Worm (Caenorhabditis elegans) whole organism, L1 larva: Measurements from ENCODE around the gene C27A2.12.

ENCODE experiments used
- fos-1 ChIP-seq: fragments of 150-350 bp; optimal IDR thresholded peaks from 2 replicates; lab custom pipeline; 2014; ENCODE audit warnings: missing biosample characterization, missing genetic modification characterization
- lin-13 ChIP-seq: fragments of 150-350 bp; optimal IDR thresholded peaks from 2 replicates; lab custom pipeline; 2014; ENCODE audit warnings: missing biosample characterization, missing genetic modification reagents, missing genetic modification characterization
- nhr-12 ChIP-seq: sonication (generic microtip); optimal IDR thresholded peaks from 2 replicates; lab custom pipeline; 2017; ENCODE audit warnings: missing biosample characterization, missing genetic modification characterization
- unc-62 ChIP-seq: fragments of 150-350 bp; optimal IDR thresholded peaks from 2 replicates; lab custom pipeline; 2014; ENCODE audit warnings: missing biosample characterization, missing genetic modification reagents, missing genetic modification characterization

DNA sequence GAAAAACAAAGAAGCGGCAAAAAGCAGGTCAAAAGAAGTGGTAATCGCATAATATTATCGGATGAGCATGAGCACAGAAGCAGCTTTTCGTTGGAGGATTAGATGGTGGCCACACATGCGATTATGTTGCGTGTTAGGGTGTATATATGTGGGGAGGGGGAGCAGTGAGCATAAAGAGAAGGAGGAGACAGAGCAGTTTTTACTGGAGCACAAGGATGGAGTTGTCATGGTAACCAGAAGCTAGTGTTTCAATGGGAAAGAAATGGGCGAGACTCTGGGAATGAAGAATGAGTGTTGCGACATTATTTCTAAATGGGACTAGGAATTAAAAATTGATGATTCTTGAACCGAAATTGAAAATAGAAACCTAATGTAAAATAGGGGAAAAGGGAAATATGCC is 10.0 kb upstream of the C27A2.12 start, which contains the start of gene C27A2.8:
- no peak for TF ChIP-seq unc-62 (GFP tag; lab: Kevin White, UChicago)
- no peak for TF ChIP-seq fos-1 (tag; lab: Kevin White, UChicago)
- TF ChIP-seq lin-13 (GFP tag; lab: Kevin White, UChicago): no peak
- no peak for TF ChIP-seq nhr-12 (tag; lab: Kevin White, UChicago)
